Worm (Caenorhabditis elegans) whole organism, young adult: ENCODE data around the gene K08B12.3.

Experiments used
- B0261.1 ChIP-seq: sonication (generic microtip); optimal IDR thresholded peaks from 2 replicates; lab custom pipeline; 2016; ENCODE audit warnings: mild to moderate bottlenecking, missing genetic modification characterization, moderate library complexity, missing compliant biosample characterization
- B0336.3 ChIP-seq: fragments of 200-800 bp; sonication (Bioruptor generic); IDR thresholded peaks from 2 replicates; pipeline ENCODE4 v1.3.6; 2022; ENCODE audit warnings: missing genetic modification characterization, missing compliant biosample characterization
- C06A6.2 ChIP-seq: fragments of 200-800 bp; sonication (Bioruptor generic); conservative IDR thresholded peaks from 2 replicates; pipeline ENCODE4 v1.3.6; 2022; ENCODE audit warnings: missing genetic modification characterization, missing compliant biosample characterization
- C17E4.6 ChIP-seq: fragments of 200-800 bp; sonication (Bioruptor generic); IDR thresholded peaks from 2 replicates; pipeline ENCODE4 v1.3.6; 2022; ENCODE audit warnings: missing genetic modification reagents, missing genetic modification characterization, missing compliant biosample characterization
- D2030.7 ChIP-seq: fragments of 200-800 bp; sonication (Bioruptor generic); IDR thresholded peaks from 2 replicates; pipeline ENCODE4 v1.3.6; 2022; ENCODE audit warnings: missing genetic modification reagents, missing genetic modification characterization, missing compliant biosample characterization
- F33H1.4 ChIP-seq: fragments of 200-800 bp; sonication (Bioruptor generic); IDR thresholded peaks from 2 replicates; pipeline ENCODE4 v1.3.6; 2022; ENCODE audit warnings: missing genetic modification reagents, missing genetic modification characterization, missing compliant biosample characterization
- F37B4.10 ChIP-seq: fragments of 200-800 bp; sonication (Bioruptor generic); IDR thresholded peaks from 2 replicates; pipeline ENCODE4 v1.3.6; 2022; ENCODE audit warnings: missing genetic modification characterization, missing compliant biosample characterization
- F55B11.4 ChIP-seq: sonication (generic microtip); optimal IDR thresholded peaks from 2 replicates; lab custom pipeline; 2016; ENCODE audit warnings: missing compliant biosample characterization, missing genetic modification characterization, borderline replicate concordance; ENCODE audit not compliant: insufficient read depth
- F57C9.4 ChIP-seq: sonication (generic microtip); optimal IDR thresholded peaks from 2 replicates; lab custom pipeline; 2017; ENCODE audit warnings: mild to moderate bottlenecking, missing genetic modification characterization, missing compliant biosample characterization
- K11D2.4 ChIP-seq: fragments of 200-800 bp; sonication (Bioruptor generic); IDR thresholded peaks from 2 replicates; pipeline ENCODE4 v1.3.6; 2022; ENCODE audit warnings: missing genetic modification reagents, missing genetic modification characterization, missing compliant biosample characterization
- Y56A3A.18 ChIP-seq: fragments of 200-800 bp; sonication (Bioruptor generic); IDR thresholded peaks from 2 replicates; pipeline ENCODE4 v1.3.6; 2022; ENCODE audit warnings: missing genetic modification reagents, missing genetic modification characterization, missing compliant biosample characterization
- Y67H2A.10 ChIP-seq: fragments of 200-800 bp; sonication (Bioruptor generic); conservative IDR thresholded peaks from 2 replicates; pipeline ENCODE4 v1.3.6; 2022; ENCODE audit warnings: missing genetic modification reagents, missing genetic modification characterization, missing compliant biosample characterization
- Y79H2A.3 ChIP-seq: fragments of 200-800 bp; sonication (Bioruptor generic); conservative IDR thresholded peaks from 2 replicates; pipeline ENCODE4 v1.3.6; 2022; ENCODE audit warnings: missing genetic modification reagents, missing genetic modification characterization, missing compliant biosample characterization
- Y95B8A.8 ChIP-seq: fragments of 200-800 bp; sonication (Bioruptor generic); IDR thresholded peaks from 2 replicates; pipeline ENCODE4 v1.3.6; 2022; ENCODE audit warnings: missing genetic modification reagents, missing genetic modification characterization, missing compliant biosample characterization
- ZK185.1 ChIP-seq: sonication (generic microtip); optimal IDR thresholded peaks from 2 replicates; lab custom pipeline; 2016; ENCODE audit warnings: mild to moderate bottlenecking, missing genetic modification characterization, missing compliant biosample characterization; ENCODE audit not compliant: poor library complexity, severe bottlenecking
- aptf-3 ChIP-seq: fragments of 200-800 bp; sonication (Bioruptor generic); IDR thresholded peaks from 2 replicates; pipeline ENCODE4 v1.3.6; 2022; ENCODE audit warnings: missing genetic modification characterization, missing compliant biosample characterization
- athp-1 ChIP-seq: sonication (generic microtip); optimal IDR thresholded peaks from 2 replicates; lab custom pipeline; 2017; ENCODE audit warnings: mild to moderate bottlenecking, missing genetic modification characterization, missing compliant biosample characterization
- attf-6 ChIP-seq: fragments of 200-800 bp; sonication (Bioruptor generic); IDR thresholded peaks from 2 replicates; pipeline ENCODE4 v1.3.6; 2022; ENCODE audit warnings: missing genetic modification reagents, missing genetic modification characterization, missing compliant biosample characterization
- ceh-27 ChIP-seq: fragments of 200-800 bp; sonication (Bioruptor generic); optimal IDR thresholded peaks from 2 replicates; lab custom pipeline; 2018; ENCODE audit warnings: mild to moderate bottlenecking, missing genetic modification characterization, moderate library complexity, missing compliant biosample characterization
- ceh-58 ChIP-seq: fragments of 200-800 bp; sonication (Bioruptor generic); IDR thresholded peaks from 2 replicates; pipeline ENCODE4 v1.3.6; 2022; ENCODE audit warnings: missing genetic modification characterization, missing compliant biosample characterization
- ceh-79 ChIP-seq: sonication (generic microtip); optimal IDR thresholded peaks from 2 replicates; lab custom pipeline; 2017; ENCODE audit warnings: mild to moderate bottlenecking, missing genetic modification characterization, missing compliant biosample characterization
- ceh-91 ChIP-seq: fragments of 200-800 bp; sonication (Bioruptor generic); IDR thresholded peaks from 2 replicates; pipeline ENCODE4 v1.3.6; 2022; ENCODE audit warnings: missing genetic modification reagents, missing genetic modification characterization, missing compliant biosample characterization
- chd-7 ChIP-seq: sonication (generic microtip); optimal IDR thresholded peaks from 2 replicates; lab custom pipeline; 2016; ENCODE audit warnings: mild to moderate bottlenecking, missing genetic modification characterization, moderate library complexity, missing compliant biosample characterization
- dpff-1 ChIP-seq: sonication (generic microtip); optimal IDR thresholded peaks from 2 replicates; lab custom pipeline; 2017; ENCODE audit warnings: mild to moderate bottlenecking, missing genetic modification characterization, missing compliant biosample characterization
- egrh-3 ChIP-seq: fragments of 200-800 bp; sonication (Bioruptor generic); IDR thresholded peaks from 2 replicates; pipeline ENCODE4 v1.3.6; 2022; ENCODE audit warnings: missing genetic modification reagents, missing genetic modification characterization, missing compliant biosample characterization
- ekl-4 ChIP-seq: fragments of 200-800 bp; sonication (Bioruptor generic); IDR thresholded peaks from 2 replicates; pipeline ENCODE4 v1.3.6; 2022; ENCODE audit warnings: missing genetic modification reagents, missing genetic modification characterization, missing compliant biosample characterization
- hlh-26 ChIP-seq: fragments of 200-800 bp; sonication (Bioruptor generic); conservative IDR thresholded peaks from 2 replicates; pipeline ENCODE4 v1.3.6; 2022; ENCODE audit warnings: missing genetic modification reagents, missing genetic modification characterization, missing compliant biosample characterization
- hmg-1.2 ChIP-seq: fragments of 200-800 bp; sonication (Bioruptor generic); IDR thresholded peaks from 2 replicates; pipeline ENCODE4 v1.3.6; 2022; ENCODE audit warnings: missing genetic modification reagents, missing genetic modification characterization, missing compliant biosample characterization
- hrde-1 ChIP-seq: sonication (generic microtip); optimal IDR thresholded peaks from 2 replicates; lab custom pipeline; 2016; ENCODE audit warnings: missing genetic modification characterization, mild to moderate bottlenecking, missing compliant biosample characterization, moderate library complexity, missing genotype, missing genetic modification reagents, borderline replicate concordance
- hsf-1 ChIP-seq: fragments of 200-800 bp; sonication (Bioruptor generic); IDR thresholded peaks from 2 replicates; pipeline ENCODE4 v1.3.6; 2022; ENCODE audit warnings: missing genetic modification reagents, missing genetic modification characterization, missing compliant biosample characterization
- lag-1 ChIP-seq: fragments of 200-800 bp; sonication (Bioruptor generic); IDR thresholded peaks from 2 replicates; pipeline ENCODE4 v1.3.6; 2022; ENCODE audit warnings: missing genetic modification reagents, missing genetic modification characterization, missing compliant biosample characterization
- let-526 ChIP-seq: fragments of 200-800 bp; sonication (Bioruptor generic); IDR thresholded peaks from 2 replicates; pipeline ENCODE4 v1.3.6; 2022; ENCODE audit warnings: missing genetic modification reagents, missing genetic modification characterization, missing compliant biosample characterization
- lin-26 ChIP-seq: fragments of 200-800 bp; sonication (Bioruptor generic); IDR thresholded peaks from 2 replicates; pipeline ENCODE4 v1.3.6; 2022; ENCODE audit warnings: missing genetic modification reagents, missing genetic modification characterization, missing compliant biosample characterization
- lir-1 ChIP-seq: fragments of 200-800 bp; sonication (Bioruptor generic); conservative IDR thresholded peaks from 2 replicates; pipeline ENCODE4 v1.3.6; 2022; ENCODE audit warnings: missing genetic modification reagents, missing genetic modification characterization, missing compliant biosample characterization
- lsy-27 ChIP-seq: sonication (generic microtip); optimal IDR thresholded peaks from 2 replicates; lab custom pipeline; 2017; ENCODE audit warnings: missing genetic modification characterization, mild to moderate bottlenecking, missing compliant biosample characterization, antibody characterized with exemption, missing genotype, borderline replicate concordance; ENCODE audit not compliant: insufficient read depth
- madf-8 ChIP-seq: fragments of 200-800 bp; sonication (Bioruptor generic); conservative IDR thresholded peaks from 2 replicates; pipeline ENCODE4 v1.3.6; 2022; ENCODE audit warnings: missing genetic modification reagents, missing genetic modification characterization, missing compliant biosample characterization
- mcd-1 ChIP-seq: fragments of 200-800 bp; sonication (Bioruptor generic); IDR thresholded peaks from 2 replicates; pipeline ENCODE4 v1.3.6; 2022; ENCODE audit warnings: missing genetic modification reagents, missing genetic modification characterization, missing compliant biosample characterization
- mel-28 ChIP-seq: sonication (generic microtip); optimal IDR thresholded peaks from 2 replicates; lab custom pipeline; 2016; ENCODE audit warnings: borderline replicate concordance, mild to moderate bottlenecking, missing genetic modification characterization, missing compliant biosample characterization
- nhr-120 ChIP-seq: fragments of 200-800 bp; sonication (Bioruptor generic); IDR thresholded peaks from 2 replicates; pipeline ENCODE4 v1.3.6; 2022; ENCODE audit warnings: missing genetic modification characterization, missing compliant biosample characterization
- nhr-27 ChIP-seq: fragments of 200-800 bp; sonication (Bioruptor generic); optimal IDR thresholded peaks from 2 replicates; lab custom pipeline; 2018; ENCODE audit warnings: mild to moderate bottlenecking, missing genetic modification characterization, moderate library complexity, missing compliant biosample characterization
- nhr-80 ChIP-seq: sonication (generic microtip); optimal IDR thresholded peaks from 2 replicates; lab custom pipeline; 2016; ENCODE audit warnings: missing genetic modification characterization, missing compliant biosample characterization
- sdz-38 ChIP-seq: sonication (generic microtip); optimal IDR thresholded peaks from 2 replicates; lab custom pipeline; 2016; ENCODE audit warnings: missing genotype, missing genetic modification characterization, missing compliant biosample characterization
- somi-1 ChIP-seq: fragments of 200-800 bp; sonication (Bioruptor generic); optimal IDR thresholded peaks from 2 replicates; lab custom pipeline; 2018; ENCODE audit warnings: mild to moderate bottlenecking, missing genetic modification characterization, missing compliant biosample characterization
- unc-62 ChIP-seq: fragments of 150-350 bp; optimal IDR thresholded peaks from 2 replicates; lab custom pipeline; 2014; ENCODE audit warnings: missing biosample characterization, missing genetic modification reagents, missing genetic modification characterization
- zfh-2 ChIP-seq: fragments of 200-800 bp; sonication (Bioruptor generic); conservative IDR thresholded peaks from 2 replicates; pipeline ENCODE4 v1.3.6; 2022; ENCODE audit warnings: missing genetic modification reagents, missing genetic modification characterization, missing compliant biosample characterization
- ztf-25 ChIP-seq: fragments of 200-800 bp; sonication (Bioruptor generic); IDR thresholded peaks from 2 replicates; pipeline ENCODE4 v1.3.6; 2022; ENCODE audit warnings: missing genetic modification reagents, missing genetic modification characterization, missing compliant biosample characterization
- ztf-28 ChIP-seq: fragments of 200-800 bp; sonication (Bioruptor generic); IDR thresholded peaks from 2 replicates; pipeline ENCODE4 v1.3.6; 2022; ENCODE audit warnings: missing genetic modification reagents, missing genetic modification characterization, missing compliant biosample characterization
- ztf-3 ChIP-seq: fragments of 200-800 bp; sonication (Bioruptor generic); optimal IDR thresholded peaks from 2 replicates; lab custom pipeline; 2018; ENCODE audit warnings: mild to moderate bottlenecking, missing genetic modification characterization, missing compliant biosample characterization

The K08B12.3 gene

DNA sequence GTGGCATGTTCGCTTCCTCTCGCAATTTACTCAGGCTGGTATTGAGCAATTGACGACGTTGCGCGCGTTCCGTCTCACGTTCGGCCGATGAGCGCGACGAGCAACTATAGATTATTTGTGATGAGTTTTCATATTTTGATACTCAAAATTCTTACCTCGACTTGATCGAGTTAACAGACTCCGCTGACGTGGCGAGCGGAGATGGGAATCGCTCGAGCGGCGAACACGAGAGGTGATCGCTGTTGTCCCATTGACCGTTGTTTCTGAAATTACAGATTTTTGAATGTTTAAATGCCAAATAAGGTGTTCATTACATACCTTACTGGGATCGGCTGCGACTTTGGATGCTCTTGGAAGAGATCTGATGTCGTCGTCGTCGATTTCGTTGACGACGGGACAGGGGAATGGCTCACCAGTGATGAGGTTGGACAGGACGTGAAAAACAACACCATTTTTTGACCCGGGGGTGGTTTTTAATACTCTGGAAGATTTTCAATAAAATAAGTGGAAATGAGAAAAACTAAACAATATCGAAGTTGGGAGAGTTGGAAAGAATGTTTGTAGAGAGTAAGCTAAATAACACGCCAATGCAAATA is 8.3 kb upstream of the K08B12.3 start, which contains the start of gene W06H8.6:
W06H8.6 (minus strand) TSS at position 481 of the 596 bp plus-strand sequence.
- TF ChIP-seq B0261.1 (tag; lab: Kevin White, UChicago) (no peak), hsf-1 (GFP tag; lab: Robert Waterston, UW) (no peak), F37B4.10 (GFP tag; lab: Robert Waterston, UW) (no peak), nhr-27 (tag; lab: Kevin White, UChicago) (no peak), hmg-1.2 (GFP tag; lab: Robert Waterston, UW) (peak; percentile 28; the same call in 1 of the 2 replicates), hlh-26 (GFP tag; lab: Robert Waterston, UW) (no peak), ceh-79 (tag; lab: Kevin White, UChicago) (no peak), ztf-28 (no peak), F57C9.4 (tag; lab: Kevin White, UChicago) (no peak), ztf-3 (GFP tag; lab: Kevin White, UChicago) (peak; percentile 69), chd-7 (tag; lab: Kevin White, UChicago) (peak; percentile 41), unc-62 (GFP tag; lab: Kevin White, UChicago) (no peak), zfh-2 (peak; percentile 75), let-526 (no peak), athp-1 (tag; lab: Kevin White, UChicago) (peak; percentile 28), lin-26 (GFP tag; lab: Robert Waterston, UW) (no peak), nhr-80 (tag; lab: Kevin White, UChicago) (no peak), K11D2.4 (GFP tag; lab: Robert Waterston, UW) (no peak), dpff-1 (tag; lab: Kevin White, UChicago) (no peak), ekl-4 (GFP tag; lab: Robert Waterston, UW) (no peak), D2030.7 (GFP tag; lab: Robert Waterston, UW) (no peak), C17E4.6 (GFP tag; lab: Robert Waterston, UW) (no peak), ztf-25 (0 out of 2 replicates have a peak, but pooled peaks have one; percentile 54), C06A6.2 (GFP tag; lab: Robert Waterston, UW) (no peak), Y79H2A.3 (GFP tag; lab: Robert Waterston, UW) (0 out of 2 replicates have a peak, but pooled peaks have one; percentile 20), madf-8 (GFP tag; lab: Robert Waterston, UW) (no peak), ceh-27 (GFP tag; lab: Kevin White, UChicago) (no peak), hrde-1 (no peak), mcd-1 (peak; percentile 51), somi-1 (no peak), F55B11.4 (no peak), attf-6 (GFP tag; lab: Robert Waterston, UW) (no peak; the same call in 1 of the 2 replicates), ZK185.1 (tag; lab: Kevin White, UChicago) (no peak), Y56A3A.18 (GFP tag; lab: Robert Waterston, UW) (peak; percentile 31; the same call in 1 of the 2 replicates), Y95B8A.8 (GFP tag; lab: Robert Waterston, UW) (no peak), mel-28 (tag; lab: Kevin White, UChicago) (no peak), B0336.3 (GFP tag; lab: Robert Waterston, UW) (0 out of 2 replicates have a peak, but pooled peaks have one; percentile 12), egrh-3 (no peak), F33H1.4 (GFP tag; lab: Robert Waterston, UW) (no peak), aptf-3 (GFP tag; lab: Robert Waterston, UW) (no peak), lag-1 (GFP tag; lab: Robert Waterston, UW) (no peak), sdz-38 (tag; lab: Kevin White, UChicago) (no peak), Y67H2A.10 (GFP tag; lab: Robert Waterston, UW) (no peak), lsy-27 (no peak), ceh-58 (GFP tag; lab: Robert Waterston, UW) (no peak), ceh-91 (no peak), nhr-120 (GFP tag; lab: Robert Waterston, UW) (no peak), lir-1 (GFP tag; lab: Robert Waterston, UW) (no peak)
